Fruit fly (Drosophila melanogaster) whole organism, embryonic: ENCODE results near the gene Phs.

Experiments
- Abd-B ChIP-seq: fragments of 200-800 bp; sonication (Bioruptor generic); optimal IDR thresholded peaks from 2 replicates; lab custom pipeline; 2018; ENCODE audit warnings: missing biosample characterization, mild to moderate bottlenecking, missing genetic modification characterization, moderate library complexity
- Antp ChIP-seq: fragments of 200-800 bp; sonication (Bioruptor generic); optimal IDR thresholded peaks from 3 replicates; lab custom pipeline; 2016; ENCODE audit warnings: missing biosample characterization, missing genetic modification characterization
- Atf3 ChIP-seq: fragments of 200-800 bp; sonication (Bioruptor generic); optimal IDR thresholded peaks from 3 replicates; lab custom pipeline; 2016; ENCODE audit warnings: missing biosample characterization, missing genetic modification characterization
- Awh ChIP-seq: fragments of 200-800 bp; sonication (Bioruptor generic); IDR thresholded peaks from 2 replicates; pipeline ENCODE4, ENCODE4 v1.3.6; 2022; ENCODE audit warnings: missing biosample characterization, missing genetic modification characterization
- CG10959 ChIP-seq: fragments of 200-800 bp; sonication (Bioruptor generic); IDR thresholded peaks from 2 replicates; pipeline ENCODE4 v1.3.6; 2022; ENCODE audit warnings: missing biosample characterization, missing genetic modification characterization
- CG13296 ChIP-seq: fragments of 200-800 bp; sonication (Bioruptor generic); optimal IDR thresholded peaks from 3 replicates; lab custom pipeline; 2018; ENCODE audit warnings: missing biosample characterization, mild to moderate bottlenecking, missing genetic modification characterization
- CG13624 ChIP-seq: fragments of 200-800 bp; sonication (Bioruptor generic); optimal IDR thresholded peaks from 2 replicates; lab custom pipeline; 2016; ENCODE audit warnings: missing biosample characterization, missing genetic modification characterization
- CG14014 ChIP-seq: fragments of 200-800 bp; sonication (Bioruptor generic); IDR thresholded peaks from 2 replicates; pipeline ENCODE4 v1.3.6; 2022; ENCODE audit warnings: missing biosample characterization, missing genetic modification characterization
- CG15696 ChIP-seq: fragments of 200-800 bp; sonication (Bioruptor generic); optimal IDR thresholded peaks from 2 replicates; lab custom pipeline; 2019; ENCODE audit warnings: missing biosample characterization, mild to moderate bottlenecking, missing genetic modification characterization, moderate library complexity
- CG18262 ChIP-seq: fragments of 200-800 bp; optimal IDR thresholded peaks from 3 replicates; lab custom pipeline; 2019; ENCODE audit warnings: missing biosample characterization, mild to moderate bottlenecking, missing genetic modification characterization, moderate library complexity
- CG1832 ChIP-seq: fragments of 200-800 bp; sonication (Bioruptor generic); optimal IDR thresholded peaks from 2 replicates; lab custom pipeline; 2017; ENCODE audit warnings: missing biosample characterization, mild to moderate bottlenecking, missing genetic modification characterization, inconsistent platforms
- CG30403 ChIP-seq: fragments of 200-800 bp; sonication (Bioruptor generic); optimal IDR thresholded peaks from 3 replicates; lab custom pipeline; 2016; ENCODE audit warnings: missing biosample characterization, missing genetic modification characterization
- CG30431 ChIP-seq: fragments of 200-800 bp; sonication (Bioruptor generic); optimal IDR thresholded peaks from 2 replicates; lab custom pipeline; 2017; ENCODE audit warnings: missing biosample characterization, missing genetic modification characterization
- CG31388 ChIP-seq: fragments of 200-800 bp; sonication (Bioruptor generic); optimal IDR thresholded peaks from 2 replicates; lab custom pipeline; 2016; ENCODE audit warnings: missing biosample characterization, missing genetic modification characterization
- CG4820 ChIP-seq: fragments of 200-800 bp; sonication (Bioruptor generic); optimal IDR thresholded peaks from 3 replicates; lab custom pipeline; 2016; ENCODE audit warnings: missing biosample characterization, missing genetic modification characterization
- CG7372 ChIP-seq: fragments of 200-800 bp; sonication (Bioruptor generic); IDR thresholded peaks from 2 replicates; pipeline ENCODE4 v1.3.6; 2022; ENCODE audit warnings: missing biosample characterization, missing genetic modification characterization
- CG7963 ChIP-seq: fragments of 200-800 bp; sonication (Bioruptor generic); IDR thresholded peaks from 3 replicates; pipeline ENCODE4 v1.3.6; 2022; ENCODE audit warnings: missing biosample characterization, missing genetic modification characterization; ENCODE audit not compliant: partially characterized antibody
- CG8290 ChIP-seq, 3 experiments: fragments of 200-800 bp; sonication (Bioruptor generic); optimal IDR thresholded peaks; 2 replicates each; lab custom pipeline; 2016 to 2019; ENCODE audit warnings: missing biosample characterization in 3 of 3, missing genetic modification characterization in 3 of 3, mild to moderate bottlenecking in 2 of 3, moderate library complexity in 1 of 3
- CG8944 ChIP-seq: fragments of 200-800 bp; sonication (Bioruptor generic); optimal IDR thresholded peaks from 3 replicates; lab custom pipeline; 2016; ENCODE audit warnings: missing biosample characterization, missing genetic modification characterization
- CHES-1-like ChIP-seq: fragments of 200-800 bp; sonication (Bioruptor generic); optimal IDR thresholded peaks from 2 replicates; lab custom pipeline; 2016; ENCODE audit warnings: missing biosample characterization, missing genetic modification characterization
- CoRest ChIP-seq: fragments of 200-800 bp; sonication (Bioruptor generic); optimal IDR thresholded peaks from 3 replicates; lab custom pipeline; 2018; ENCODE audit warnings: missing biosample characterization, mild to moderate bottlenecking, missing genetic modification characterization, moderate library complexity
- Drgx ChIP-seq: fragments of 200-800 bp; sonication (Bioruptor generic); IDR thresholded peaks from 2 replicates; pipeline ENCODE4 v1.3.6; 2022; ENCODE audit warnings: missing biosample characterization, missing genetic modification characterization
- Fer3 ChIP-seq: fragments of 200-800 bp; sonication (Bioruptor generic); optimal IDR thresholded peaks from 2 replicates; lab custom pipeline; 2018; ENCODE audit warnings: missing biosample characterization, mild to moderate bottlenecking, missing genetic modification characterization, moderate library complexity
- HLHmδ ChIP-seq: fragments of 200-800 bp; sonication (Bioruptor generic); optimal IDR thresholded peaks from 2 replicates; lab custom pipeline; 2018; ENCODE audit warnings: missing biosample characterization, mild to moderate bottlenecking, missing genetic modification characterization, moderate library complexity
- Hmx ChIP-seq: fragments of 200-800 bp; sonication (Bioruptor generic); optimal IDR thresholded peaks from 2 replicates; lab custom pipeline; 2016; ENCODE audit warnings: missing biosample characterization, missing genetic modification characterization
- MESR4 ChIP-seq: fragments of 200-800 bp; sonication (Bioruptor generic); optimal IDR thresholded peaks from 2 replicates; lab custom pipeline; 2018; ENCODE audit warnings: missing biosample characterization, mild to moderate bottlenecking, missing genetic modification characterization, moderate library complexity
- MTF-1 ChIP-seq: fragments of 200-800 bp; sonication (Bioruptor generic); optimal IDR thresholded peaks from 2 replicates; lab custom pipeline; 2018; ENCODE audit warnings: missing biosample characterization, mild to moderate bottlenecking, missing genetic modification characterization, borderline replicate concordance
- Optix ChIP-seq: fragments of 200-800 bp; sonication (Bioruptor generic); IDR thresholded peaks from 3 replicates; pipeline ENCODE4 v1.3.6; 2022; ENCODE audit warnings: missing biosample characterization, missing genetic modification characterization
- Sin3A ChIP-seq: fragments of >200 bp; optimal IDR thresholded peaks from 2 replicates; lab custom pipeline; 2018
- TFAM ChIP-seq: fragments of 200-800 bp; sonication (Bioruptor generic); optimal IDR thresholded peaks from 2 replicates; lab custom pipeline; 2017; ENCODE audit warnings: missing biosample characterization, missing genetic modification characterization, inconsistent platforms
- Xbp1 ChIP-seq: fragments of 200-800 bp; sonication (Bioruptor generic); optimal IDR thresholded peaks from 3 replicates; lab custom pipeline; 2016; ENCODE audit warnings: missing biosample characterization, mild to moderate bottlenecking, missing genetic modification characterization
- ash1 ChIP-seq: fragments of 200-800 bp; sonication (Bioruptor generic); optimal IDR thresholded peaks from 2 replicates; lab custom pipeline; 2018; ENCODE audit warnings: missing biosample characterization, mild to moderate bottlenecking, missing genetic modification characterization
- az2 ChIP-seq: fragments of 200-800 bp; sonication (Bioruptor generic); optimal IDR thresholded peaks from 3 replicates; lab custom pipeline; 2016; ENCODE audit warnings: missing biosample characterization, missing genetic modification characterization
- bowl ChIP-seq: fragments of 200-800 bp; sonication (Bioruptor generic); IDR thresholded peaks from 2 replicates; pipeline ENCODE4 v1.3.6; 2022; ENCODE audit warnings: missing biosample characterization, missing genetic modification characterization
- crc ChIP-seq: fragments of 200-800 bp; sonication (Bioruptor generic); optimal IDR thresholded peaks from 2 replicates; lab custom pipeline; 2016; ENCODE audit warnings: missing biosample characterization, missing genetic modification characterization
- dimm ChIP-seq: fragments of 200-800 bp; sonication (Bioruptor generic); IDR thresholded peaks from 2 replicates; pipeline ENCODE4 v1.3.6; 2022; ENCODE audit warnings: missing biosample characterization, missing genetic modification characterization
- gcm2 ChIP-seq: fragments of 200-800 bp; sonication (Bioruptor generic); optimal IDR thresholded peaks from 2 replicates; lab custom pipeline; 2016; ENCODE audit warnings: missing biosample characterization, missing genetic modification characterization
- gsb ChIP-seq: fragments of 200-800 bp; sonication (Bioruptor generic); IDR thresholded peaks from 2 replicates; pipeline ENCODE4 v1.3.6; 2022; ENCODE audit warnings: missing biosample characterization, missing genetic modification characterization
- hbn ChIP-seq: fragments of 200-800 bp; sonication (Bioruptor generic); IDR thresholded peaks from 2 replicates; pipeline ENCODE4 v1.3.6; 2022; ENCODE audit warnings: missing biosample characterization, missing genetic modification characterization; ENCODE audit not compliant: partially characterized antibody
- her ChIP-seq: fragments of 200-800 bp; sonication (Bioruptor generic); optimal IDR thresholded peaks from 2 replicates; lab custom pipeline; 2016; ENCODE audit warnings: missing biosample characterization, missing genetic modification characterization
- knrl ChIP-seq: fragments of 200-800 bp; sonication (Bioruptor generic); IDR thresholded peaks from 3 replicates; pipeline ENCODE4 v1.3.6; 2022; ENCODE audit warnings: missing biosample characterization, missing genetic modification characterization; ENCODE audit not compliant: partially characterized antibody
- peb ChIP-seq: fragments of 200-800 bp; sonication (Bioruptor generic); IDR thresholded peaks from 2 replicates; pipeline ENCODE4 v1.3.6; 2022; ENCODE audit warnings: missing biosample characterization, missing genetic modification characterization
- ranshi ChIP-seq: fragments of 200-800 bp; sonication (Bioruptor generic); IDR thresholded peaks from 2 replicates; pipeline ENCODE4 v1.3.6; 2022; ENCODE audit warnings: missing biosample characterization, missing genetic modification characterization
- salm ChIP-seq: fragments of 200-800 bp; sonication (Bioruptor generic); optimal IDR thresholded peaks from 2 replicates; lab custom pipeline; 2018; ENCODE audit warnings: missing biosample characterization, mild to moderate bottlenecking, missing genetic modification characterization
- slou ChIP-seq: fragments of 200-800 bp; sonication (Bioruptor generic); optimal IDR thresholded peaks from 3 replicates; lab custom pipeline; 2016; ENCODE audit warnings: missing biosample characterization, missing genetic modification characterization
- sna ChIP-seq: fragments of 200-800 bp; sonication (Bioruptor generic); IDR thresholded peaks from 2 replicates; pipeline ENCODE4 v1.3.6; 2022; ENCODE audit warnings: missing biosample characterization, missing genetic modification characterization; ENCODE audit not compliant: partially characterized antibody
- tll ChIP-seq, 2 experiments: fragments of 200-800 bp in 1 of 2; fragments of >200 bp in 1 of 2; sonication (Bioruptor generic) in 1 of 2; optimal IDR thresholded peaks; 2 replicates each; lab custom pipeline; 2017 to 2019; ENCODE audit warnings: missing biosample characterization in 2 of 2, missing genetic modification characterization in 2 of 2, mild to moderate bottlenecking in 1 of 2, moderate library complexity in 1 of 2
- toy ChIP-seq: fragments of 200-800 bp; sonication (Bioruptor generic); IDR thresholded peaks from 2 replicates; pipeline ENCODE4 v1.3.6; 2022; ENCODE audit warnings: missing biosample characterization, missing genetic modification characterization
- trh ChIP-seq: fragments of 200-800 bp; sonication (Bioruptor generic); optimal IDR thresholded peaks from 2 replicates; lab custom pipeline; 2016; ENCODE audit warnings: missing biosample characterization, missing genetic modification characterization

Gene Phs

DNA sequence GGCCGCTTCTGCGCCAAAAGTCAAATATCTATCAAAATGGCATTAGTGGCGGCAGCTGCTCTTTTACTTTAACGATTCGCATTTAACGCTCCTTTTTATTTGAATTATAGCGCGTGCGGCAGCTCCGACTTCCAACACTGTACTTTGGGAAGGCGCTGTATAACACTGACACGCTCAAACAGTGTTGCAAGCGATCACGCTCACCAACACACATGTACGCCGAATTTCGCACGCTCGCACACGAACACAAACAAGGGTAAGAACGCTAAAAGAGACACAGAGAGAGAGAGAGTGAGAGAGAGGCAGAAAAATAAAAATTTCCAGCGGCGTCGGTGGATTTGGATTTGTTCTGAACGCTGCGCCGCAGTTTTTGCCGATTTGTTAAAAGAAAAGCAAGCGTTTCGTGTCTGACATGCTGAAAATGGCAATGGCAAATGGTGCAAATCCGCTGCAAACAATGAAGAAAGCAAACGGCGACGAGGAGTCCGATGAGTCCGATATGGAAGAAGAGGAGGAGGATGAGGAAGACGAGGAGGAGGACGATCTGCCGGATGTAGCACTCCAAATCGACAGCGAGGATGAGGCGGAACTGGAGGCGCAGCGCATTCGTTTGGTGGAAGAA, at the start of gene Phs (continued):
- TF ChIP-seq salm (no peak), CG13624 (GFP tag; lab: Kevin White, UChicago) (peak; percentile 94), Abd-B (no peak), az2 (GFP tag; lab: Kevin White, UChicago) (peak; percentile 69), CG1832 (GFP tag; lab: Kevin White, UChicago) (no peak), CG4820 (GFP tag; lab: Kevin White, UChicago) (peak; percentile 77), CG31388 (peak; percentile 44), TFAM (GFP tag; lab: Kevin White, UChicago) (no peak), Xbp1 (GFP tag; lab: Kevin White, UChicago) (peak; percentile 81), slou (GFP tag; lab: Kevin White, UChicago) (peak; percentile 59), tll (GFP tag; optimal IDR thresholded peaks at IDR 0.05; lab: Kevin White, UChicago) (no peak), hbn (peak; percentile 38; the same call in 1 of the 2 replicates), gsb (peak; percentile 61; the same call in 1 of the 2 replicates), CG14014 (peak; percentile 69), CHES-1-like (GFP tag; lab: Kevin White, UChicago) (peak; percentile 91), CG13296 (GFP tag; lab: Kevin White, UChicago) (peak; percentile 53), Antp (peak; percentile 93), dimm (0 out of 2 replicates have a peak, but pooled peaks have one; percentile 24), CG30431 (GFP tag; lab: Kevin White, UChicago) (peak; percentile 68), crc (GFP tag; lab: Kevin White, UChicago) (peak; percentile 77), Awh (peak; percentile 62; the same call in 1 of the 2 replicates), Hmx (GFP tag; lab: Kevin White, UChicago) (peak; percentile 29), sna (GFP tag; lab: Robert Waterston, UW) (peak; percentile 14; the same call in 1 of the 2 replicates), peb (GFP tag; lab: Robert Waterston, UW) (peak; percentile 72), knrl (GFP tag; lab: Robert Waterston, UW) (peak; percentile 37; the same call in 1 of the 3 replicates), ash1 (GFP tag; lab: Kevin White, UChicago) (peak; percentile 82), CG18262 (tag; lab: Kevin White, UChicago) (peak; percentile 38), CG10959 (peak; percentile 55; the same call in 1 of the 2 replicates), CoRest (peak; percentile 57), MESR4 (GFP tag; lab: Kevin White, UChicago) (peak; percentile 57), MTF-1 (GFP tag; lab: Kevin White, UChicago) (peak; percentile 79), toy (GFP tag; lab: Robert Waterston, UW) (no peak; the same call in 1 of the 2 replicates), Sin3A (lab: Kevin White, UChicago) (peak; percentile 54), CG8290 (GFP tag; optimal IDR thresholded peaks at IDR 0.05; lab: Kevin White, UChicago) (peak; percentile 77), CG8290 (tag; optimal IDR thresholded peaks at IDR 0.05; lab: Kevin White, UChicago) (peak; percentile 68 to 94), CG7372 (GFP tag; lab: Robert Waterston, UW) (peak; percentile 82), Fer3 (tag; lab: Kevin White, UChicago) (peak; percentile 67), her (peak; percentile 90), Optix (GFP tag; lab: Robert Waterston, UW) (peak; percentile 49; the same call in 1 of the 3 replicates), HLHmδ (GFP tag; lab: Kevin White, UChicago) (peak; percentile 32), gcm2 (GFP tag; lab: Kevin White, UChicago) (peak; percentile 43), CG8944 (peak; percentile 90), trh (GFP tag; lab: Kevin White, UChicago) (peak; percentile 52), Drgx (peak; percentile 59), CG30403 (GFP tag; lab: Kevin White, UChicago) (peak; percentile 78), CG7963 (no peak), CG15696 (tag; lab: Kevin White, UChicago) (no peak), bowl (GFP tag; lab: Robert Waterston, UW) (peak; percentile 28; the same call in 1 of the 2 replicates), Atf3 (GFP tag; lab: Kevin White, UChicago) (peak; percentile 57), ranshi (GFP tag; lab: Robert Waterston, UW) (peak; percentile 82)
